Fruit fly (Drosophila melanogaster) whole organism, embryonic: ENCODE results near the gene CG12224.

ENCODE experiments used
- Asciz ChIP-seq: fragments of 200-800 bp; sonication (Bioruptor generic); optimal IDR thresholded peaks from 2 replicates; lab custom pipeline; 2017; ENCODE audit warnings: missing biosample characterization, mild to moderate bottlenecking, missing genetic modification characterization, missing genetic modification reagents
- CG11093 ChIP-seq: fragments of 200-800 bp; sonication (Bioruptor generic); IDR thresholded peaks from 3 replicates; pipeline ENCODE4 v1.3.6; 2022; ENCODE audit warnings: missing biosample characterization, missing genetic modification characterization
- CG11456 ChIP-seq: fragments of 200-800 bp; sonication (Bioruptor generic); IDR thresholded peaks from 3 replicates; pipeline ENCODE4 v1.3.6; 2022; ENCODE audit warnings: missing biosample characterization, missing genetic modification characterization
- CG11504 ChIP-seq: fragments of 200-800 bp; sonication (Bioruptor generic); optimal IDR thresholded peaks from 3 replicates; lab custom pipeline; 2019; ENCODE audit warnings: missing biosample characterization, mild to moderate bottlenecking, missing genetic modification characterization, moderate library complexity
- CG1233 ChIP-seq: fragments of 200-800 bp; sonication (Bioruptor generic); optimal IDR thresholded peaks from 4 replicates; lab custom pipeline; 2018; ENCODE audit warnings: missing biosample characterization, mild to moderate bottlenecking, missing genetic modification characterization
- CG12744 ChIP-seq: fragments of 200-800 bp; sonication (Bioruptor generic); optimal IDR thresholded peaks from 2 replicates; lab custom pipeline; 2016; ENCODE audit warnings: missing biosample characterization, missing genetic modification characterization
- CG18011 ChIP-seq: fragments of 200-800 bp; sonication (Bioruptor generic); optimal IDR thresholded peaks from 2 replicates; lab custom pipeline; 2017; ENCODE audit warnings: missing biosample characterization, missing genetic modification characterization, mild to moderate bottlenecking, moderate library complexity, missing genotype
- CG2120 ChIP-seq: fragments of 200-800 bp; sonication (Bioruptor generic); optimal IDR thresholded peaks from 3 replicates; lab custom pipeline; 2016; ENCODE audit warnings: missing biosample characterization, missing genetic modification characterization
- CG3065 ChIP-seq: fragments of 200-800 bp; sonication (Bioruptor generic); optimal IDR thresholded peaks from 2 replicates; lab custom pipeline; 2016; ENCODE audit warnings: missing biosample characterization, missing genetic modification characterization
- CG3163 ChIP-seq: fragments of 200-800 bp; sonication (Bioruptor generic); optimal IDR thresholded peaks from 3 replicates; lab custom pipeline; 2016; ENCODE audit warnings: missing biosample characterization, missing genetic modification characterization
- CG3838 ChIP-seq: fragments of 200-800 bp; sonication (Bioruptor generic); optimal IDR thresholded peaks from 3 replicates; lab custom pipeline; 2016; ENCODE audit warnings: missing biosample characterization, missing genetic modification characterization
- CG4328 ChIP-seq: fragments of 200-800 bp; sonication (Bioruptor generic); optimal IDR thresholded peaks from 3 replicates; lab custom pipeline; 2017; ENCODE audit warnings: missing biosample characterization, missing genetic modification reagents, missing genetic modification characterization
- CG4707 ChIP-seq: fragments of 200-800 bp; sonication (Bioruptor generic); optimal IDR thresholded peaks from 2 replicates; lab custom pipeline; 2018; ENCODE audit warnings: missing biosample characterization, mild to moderate bottlenecking, missing genetic modification characterization, moderate library complexity
- CG4854 ChIP-seq: fragments of 200-800 bp; sonication (Bioruptor generic); optimal IDR thresholded peaks from 2 replicates; lab custom pipeline; 2016; ENCODE audit warnings: missing biosample characterization, missing genetic modification characterization, inconsistent platforms
- CG6175 ChIP-seq: fragments of 200-800 bp; sonication (Bioruptor generic); IDR thresholded peaks from 3 replicates; pipeline ENCODE4 v1.3.6; 2022; ENCODE audit warnings: missing biosample characterization, missing genetic modification characterization
- CG6683 ChIP-seq: fragments of 200-800 bp; sonication (Bioruptor generic); optimal IDR thresholded peaks from 2 replicates; lab custom pipeline; 2017; ENCODE audit warnings: missing biosample characterization, mild to moderate bottlenecking, missing genetic modification characterization, missing genetic modification reagents
- CG7372 ChIP-seq: fragments of 200-800 bp; sonication (Bioruptor generic); IDR thresholded peaks from 2 replicates; pipeline ENCODE4 v1.3.6; 2022; ENCODE audit warnings: missing biosample characterization, missing genetic modification characterization
- CG7928 ChIP-seq: fragments of 200-800 bp; sonication (Bioruptor generic); optimal IDR thresholded peaks from 2 replicates; lab custom pipeline; 2017; ENCODE audit warnings: missing biosample characterization, mild to moderate bottlenecking, missing genetic modification characterization
- CG8944 ChIP-seq: fragments of 200-800 bp; sonication (Bioruptor generic); optimal IDR thresholded peaks from 3 replicates; lab custom pipeline; 2016; ENCODE audit warnings: missing biosample characterization, missing genetic modification characterization
- CTCF ChIP-seq: fragments of 200-800 bp; sonication (Bioruptor generic); optimal IDR thresholded peaks from 2 replicates; lab custom pipeline; 2017; ENCODE audit warnings: missing biosample characterization, mild to moderate bottlenecking, missing genetic modification characterization, moderate library complexity
- CkIIα-i1 ChIP-seq: fragments of 200-800 bp; sonication (Bioruptor generic); IDR thresholded peaks from 2 replicates; pipeline ENCODE4 v1.3.6; 2022; ENCODE audit warnings: missing biosample characterization, missing genetic modification characterization
- CrebB ChIP-seq: fragments of 200-800 bp; sonication (Bioruptor generic); optimal IDR thresholded peaks from 3 replicates; lab custom pipeline; 2018; ENCODE audit warnings: missing biosample characterization, mild to moderate bottlenecking, missing genetic modification characterization
- D19B ChIP-seq: fragments of 200-800 bp; sonication (Bioruptor generic); optimal IDR thresholded peaks from 2 replicates; lab custom pipeline; 2017; ENCODE audit warnings: missing biosample characterization, mild to moderate bottlenecking, missing genetic modification characterization
- Dp ChIP-seq: fragments of 200-800 bp; sonication (Bioruptor generic); optimal IDR thresholded peaks from 2 replicates; lab custom pipeline; 2018; ENCODE audit warnings: missing biosample characterization, mild to moderate bottlenecking, missing genetic modification characterization, moderate library complexity
- Fer2 ChIP-seq: fragments of 200-800 bp; sonication (Bioruptor generic); optimal IDR thresholded peaks from 2 replicates; lab custom pipeline; 2018; ENCODE audit warnings: missing biosample characterization, mild to moderate bottlenecking, missing genetic modification characterization, moderate library complexity
- HLH3B ChIP-seq: fragments of 200-800 bp; sonication (Bioruptor generic); IDR thresholded peaks from 2 replicates; pipeline ENCODE4 v1.3.6; 2022; ENCODE audit warnings: missing biosample characterization, missing genetic modification characterization
- HLH54F ChIP-seq: fragments of 200-800 bp; sonication (Bioruptor generic); optimal IDR thresholded peaks from 3 replicates; lab custom pipeline; 2016; ENCODE audit warnings: missing biosample characterization, missing genetic modification characterization
- Jarid2 ChIP-seq: fragments of 200-800 bp; sonication (Bioruptor generic); optimal IDR thresholded peaks from 3 replicates; lab custom pipeline; 2017; ENCODE audit warnings: mild to moderate bottlenecking, missing biosample characterization, missing genetic modification reagents, missing genetic modification characterization
- MESR4 ChIP-seq: fragments of 200-800 bp; sonication (Bioruptor generic); optimal IDR thresholded peaks from 2 replicates; lab custom pipeline; 2018; ENCODE audit warnings: missing biosample characterization, mild to moderate bottlenecking, missing genetic modification characterization, moderate library complexity
- NC2α ChIP-seq: fragments of 200-800 bp; sonication (Bioruptor generic); optimal IDR thresholded peaks from 2 replicates; lab custom pipeline; 2016; ENCODE audit warnings: missing biosample characterization, missing genetic modification characterization
- Oli ChIP-seq: fragments of 200-800 bp; sonication (Bioruptor generic); optimal IDR thresholded peaks from 2 replicates; lab custom pipeline; 2018; ENCODE audit warnings: missing biosample characterization, mild to moderate bottlenecking, missing genetic modification characterization, moderate library complexity
- Poxn ChIP-seq: fragments of 200-800 bp; sonication (Bioruptor generic); IDR thresholded peaks from 2 replicates; pipeline ENCODE4 v1.3.6; 2022; ENCODE audit warnings: missing biosample characterization, missing genetic modification characterization
- Sin3A ChIP-seq: fragments of >200 bp; optimal IDR thresholded peaks from 2 replicates; lab custom pipeline; 2018
- ase ChIP-seq: fragments of 200-800 bp; sonication (Bioruptor generic); IDR thresholded peaks from 3 replicates; pipeline ENCODE4 v1.3.6; 2022; ENCODE audit warnings: missing biosample characterization, missing genetic modification characterization
- corto ChIP-seq: fragments of 200-800 bp; sonication (Bioruptor generic); optimal IDR thresholded peaks from 2 replicates; lab custom pipeline; 2016; ENCODE audit warnings: missing biosample characterization, mild to moderate bottlenecking, missing genetic modification characterization, moderate library complexity
- da ChIP-seq: fragments of 200-800 bp; sonication (Bioruptor generic); optimal IDR thresholded peaks from 2 replicates; lab custom pipeline; 2016; ENCODE audit warnings: missing biosample characterization, missing genetic modification characterization
- dan ChIP-seq: fragments of 200-800 bp; sonication (Bioruptor generic); IDR thresholded peaks from 2 replicates; pipeline ENCODE4 v1.3.6; 2022; ENCODE audit warnings: missing biosample characterization, missing genetic modification characterization
- dpn ChIP-seq, 2 experiments: fragments of 200-800 bp; sonication (Bioruptor generic); optimal IDR thresholded peaks; 3 replicates each; lab custom pipeline; 2016; ENCODE audit warnings: missing biosample characterization in 2 of 2, missing genetic modification characterization in 2 of 2
- fd64A ChIP-seq: fragments of 200-800 bp; sonication (Bioruptor generic); optimal IDR thresholded peaks from 3 replicates; lab custom pipeline; 2018; ENCODE audit warnings: missing biosample characterization, mild to moderate bottlenecking, missing genetic modification characterization
- ftz-f1 ChIP-seq: fragments of 200-800 bp; sonication (Bioruptor generic); optimal IDR thresholded peaks from 2 replicates; lab custom pipeline; 2016; ENCODE audit warnings: missing biosample characterization, missing genetic modification characterization
- gt ChIP-seq: fragments of 200-800 bp; sonication (Bioruptor generic); IDR thresholded peaks from 2 replicates; pipeline ENCODE4 v1.3.6; 2022; ENCODE audit warnings: missing biosample characterization, missing genetic modification characterization
- h ChIP-seq: fragments of >200 bp; optimal IDR thresholded peaks from 2 replicates; lab custom pipeline; 2017
- ham ChIP-seq: fragments of 200-800 bp; sonication (Bioruptor generic); IDR thresholded peaks from 2 replicates; pipeline ENCODE4 v1.3.6; 2022; ENCODE audit warnings: missing biosample characterization, missing genetic modification characterization
- her ChIP-seq: fragments of 200-800 bp; sonication (Bioruptor generic); optimal IDR thresholded peaks from 2 replicates; lab custom pipeline; 2016; ENCODE audit warnings: missing biosample characterization, missing genetic modification characterization
- insv ChIP-seq, 2 experiments: fragments of 200-800 bp; sonication (Bioruptor generic); optimal IDR thresholded peaks; 3 replicates each; lab custom pipeline; 2016 to 2018; ENCODE audit warnings: missing biosample characterization in 2 of 2, missing genetic modification characterization in 2 of 2
- jing ChIP-seq: fragments of 200-800 bp; sonication (Bioruptor generic); optimal IDR thresholded peaks from 2 replicates; lab custom pipeline; 2018; ENCODE audit warnings: missing biosample characterization, mild to moderate bottlenecking, missing genetic modification characterization
- lilli ChIP-seq: fragments of 200-800 bp; sonication (Bioruptor generic); optimal IDR thresholded peaks from 3 replicates; lab custom pipeline; 2016; ENCODE audit warnings: missing biosample characterization, missing genetic modification characterization
- lmd ChIP-seq: fragments of 200-800 bp; sonication (Bioruptor generic); IDR thresholded peaks from 2 replicates; pipeline ENCODE4 v1.3.6; 2022; ENCODE audit warnings: missing biosample characterization, missing genetic modification characterization
- nmo ChIP-seq: fragments of 200-800 bp; sonication (Bioruptor generic); optimal IDR thresholded peaks from 2 replicates; lab custom pipeline; 2018; ENCODE audit warnings: missing biosample characterization, mild to moderate bottlenecking, missing genetic modification characterization, moderate library complexity
- row ChIP-seq: fragments of 200-800 bp; sonication (Bioruptor generic); IDR thresholded peaks from 3 replicates; pipeline ENCODE4 v1.3.6; 2022; ENCODE audit warnings: missing biosample characterization, missing genetic modification characterization
- scrt ChIP-seq: fragments of 200-800 bp; sonication (Bioruptor generic); optimal IDR thresholded peaks from 2 replicates; lab custom pipeline; 2018; ENCODE audit warnings: missing biosample characterization, mild to moderate bottlenecking, missing genetic modification characterization, moderate library complexity
- sisA ChIP-seq: fragments of 200-800 bp; sonication (Bioruptor generic); IDR thresholded peaks from 2 replicates; pipeline ENCODE4 v1.3.6; 2022; ENCODE audit warnings: missing biosample characterization, missing genetic modification characterization
- ttk ChIP-seq: fragments of 200-800 bp; sonication (Bioruptor generic); IDR thresholded peaks from 2 replicates; pipeline ENCODE4 v2.1.2; 2022; ENCODE audit warnings: missing biosample characterization, missing genetic modification characterization

Gene CG12224

DNA sequence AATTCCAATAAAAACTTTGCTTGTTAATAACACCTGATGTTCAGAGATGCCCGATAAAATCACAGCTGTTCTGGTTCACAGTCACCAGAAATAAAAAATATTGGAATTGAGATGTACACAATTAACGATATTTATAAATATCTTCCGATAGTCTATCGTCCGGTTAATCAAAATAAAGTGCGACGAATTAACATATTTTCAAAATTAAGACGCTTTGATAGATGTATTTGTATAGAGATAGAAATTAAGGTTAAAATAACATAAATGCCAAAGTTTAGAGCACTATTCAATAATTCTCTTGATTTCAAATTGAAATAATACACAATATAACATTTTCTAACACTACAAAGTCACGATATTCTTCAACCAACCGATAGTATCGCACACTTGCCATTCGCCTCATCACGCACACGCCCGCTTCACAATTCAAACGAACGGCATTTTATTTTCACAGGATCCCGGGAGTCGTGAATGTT lies 19.1 kb downstream of the CG12224 start, which contains the start of the genes CG3281 and aurA (continued):
- TF ChIP-seq Oli (tag; lab: Kevin White, UChicago) (peak; percentile 44), NC2α (GFP tag; lab: Kevin White, UChicago) (peak; percentile 14), corto (peak; percentile 7), CG4328 (GFP tag; lab: Kevin White, UChicago) (peak; percentile 62), nmo (peak; percentile 88), CG18011 (GFP tag; lab: Kevin White, UChicago) (peak; percentile 47), CTCF (no peak), dan (no peak), lmd (GFP tag; lab: Robert Waterston, UW) (peak; percentile 60; the same call in 1 of the 2 replicates), sisA (GFP tag; lab: Robert Waterston, UW) (peak; percentile 73), jing (GFP tag; lab: Kevin White, UChicago) (no peak), CG2120 (GFP tag; lab: Kevin White, UChicago) (peak; percentile 90), CG8944 (peak; percentile 74), ftz-f1 (GFP tag; lab: Kevin White, UChicago) (no peak), insv (GFP tag; optimal IDR thresholded peaks at IDR 0.05; lab: Kevin White, UChicago) (peak in 1 of 2 experiments; percentile 33), MESR4 (GFP tag; lab: Kevin White, UChicago) (no peak), scrt (GFP tag; lab: Kevin White, UChicago) (no peak), CkIIα-i1 (GFP tag; lab: Robert Waterston, UW) (no peak), fd64A (no peak), h (lab: Kevin White, UChicago) (no peak), ham (GFP tag; lab: Robert Waterston, UW) (no peak), her (peak; percentile 50), CG11456 (0 out of 3 replicates have a peak, but pooled peaks have one; percentile 64), CG7928 (peak; percentile 7), CG4854 (GFP tag; lab: Kevin White, UChicago) (no peak), CrebB (peak; percentile 36), D19B (GFP tag; lab: Kevin White, UChicago) (peak; percentile 26), CG4707 (no peak), CG6683 (GFP tag; lab: Kevin White, UChicago) (no peak), CG11504 (peak; percentile 71), CG3065 (GFP tag; lab: Kevin White, UChicago) (peak; percentile 1), gt (no peak), ttk (GFP tag; lab: Robert Waterston, UW) (peak; percentile 50), HLH3B (GFP tag; lab: Robert Waterston, UW) (peak; percentile 19; the same call in 1 of the 2 replicates), CG6175 (GFP tag; lab: Robert Waterston, UW) (no peak), HLH54F (peak; percentile 80), Dp (GFP tag; lab: Kevin White, UChicago) (peak; percentile 86), CG7372 (GFP tag; lab: Robert Waterston, UW) (peak; percentile 58), CG1233 (GFP tag; lab: Kevin White, UChicago) (peak; percentile 45), CG12744 (peak; percentile 39), Poxn (GFP tag; lab: Robert Waterston, UW) (peak; percentile 19; the same call in 1 of the 2 replicates), row (peak; percentile 95), CG11093 (no peak), CG3838 (GFP tag; lab: Kevin White, UChicago) (peak; percentile 14), dpn (GFP tag; optimal IDR thresholded peaks at IDR 0.05; lab: Kevin White, UChicago) (peak; percentile 72 to 83), ase (GFP tag; lab: Robert Waterston, UW) (peak; percentile 32; the same call in 1 of the 3 replicates), lilli (GFP tag; lab: Kevin White, UChicago) (peak; percentile 79), Sin3A (lab: Kevin White, UChicago) (peak; percentile 90), Fer2 (tag; lab: Kevin White, UChicago) (peak; percentile 67), Asciz (GFP tag; lab: Kevin White, UChicago) (no peak), da (GFP tag; lab: Kevin White, UChicago) (no peak), Jarid2 (no peak), CG3163 (GFP tag; lab: Kevin White, UChicago) (peak; percentile 48)
